Fruit fly (Drosophila melanogaster): ENCODE results near the gene Rok.

The Rok gene

dm6 chrX:16676653-16677052 is 39.4 kb upstream of the Rok start, which contains the start of gene CG13012:
Gene CG13012, minus strand, starts transcription at chrX:16676753.
- TF ChIP-seq N (GFP tag; optimal IDR thresholded peaks at IDR 0.05) (no peak), woc (GFP tag; optimal IDR thresholded peaks at IDR 0.05) (no peak), Hnf4 (GFP tag; optimal IDR thresholded peaks at IDR 0.05) (no peak), GATAd (GFP tag; optimal IDR thresholded peaks at IDR 0.05) (no peak), HLH106 (tag; optimal IDR thresholded peaks at IDR 0.05) (no peak), usp (GFP tag; optimal IDR thresholded peaks at IDR 0.05) (no peak), CG32264 (GFP tag; optimal IDR thresholded peaks at IDR 0.05) (no peak), dsf (GFP tag; optimal IDR thresholded peaks at IDR 0.05; ENCODE audit: borderline replicate concordance) (no peak), Dfd (GFP tag; optimal IDR thresholded peaks at IDR 0.05) (no peak), sv (GFP tag; optimal IDR thresholded peaks at IDR 0.05) (no peak), dmrt93B (GFP tag; optimal IDR thresholded peaks at IDR 0.05) (no peak), Sp1 (GFP tag; optimal IDR thresholded peaks at IDR 0.05) (no peak), psq (GFP tag; optimal IDR thresholded peaks at IDR 0.05) (no peak), pan (optimal IDR thresholded peaks at IDR 0.05) (no peak), jim (GFP tag; optimal IDR thresholded peaks at IDR 0.05) (no peak), tai (GFP tag; optimal IDR thresholded peaks at IDR 0.05) (no peak), Jra (GFP tag; optimal IDR thresholded peaks at IDR 0.05) (no peak), CG9705 (GFP tag; optimal IDR thresholded peaks at IDR 0.05) (no peak), Abd-B (GFP tag; optimal IDR thresholded peaks at IDR 0.05) (no peak)

DNA sequence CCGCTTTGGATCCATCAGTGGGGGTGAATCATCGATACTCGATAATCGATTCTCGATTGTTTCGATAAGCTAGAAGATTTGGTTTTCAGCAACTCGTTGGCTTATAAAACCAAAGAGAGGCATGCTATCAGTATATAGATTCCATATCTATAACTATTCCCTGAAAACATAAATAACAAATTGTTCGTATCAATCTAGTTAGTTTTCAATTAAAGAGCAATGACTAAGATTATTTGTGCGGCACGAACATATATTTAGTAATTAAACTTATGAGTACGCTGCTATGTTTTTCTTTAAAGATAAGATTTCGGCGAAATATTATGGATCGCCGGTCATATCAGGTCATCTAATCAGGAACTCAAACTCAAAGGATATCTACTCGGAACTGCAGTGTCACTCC is 37.3 kb upstream of the Rok start:
- TF ChIP-seq fru (GFP tag; optimal IDR thresholded peaks at IDR 0.05) (no peak), brk (GFP tag; optimal IDR thresholded peaks at IDR 0.05) (no peak), Hr83 (GFP tag; optimal IDR thresholded peaks at IDR 0.05; ENCODE audit: poor library complexity, severe bottlenecking) (no peak), Hnf4 (GFP tag; optimal IDR thresholded peaks at IDR 0.05) (no peak), jim (GFP tag; optimal IDR thresholded peaks at IDR 0.05) (no peak), CG9705 (GFP tag; optimal IDR thresholded peaks at IDR 0.05) (no peak), rgr (GFP tag; optimal IDR thresholded peaks at IDR 0.05) (no peak)

DNA sequence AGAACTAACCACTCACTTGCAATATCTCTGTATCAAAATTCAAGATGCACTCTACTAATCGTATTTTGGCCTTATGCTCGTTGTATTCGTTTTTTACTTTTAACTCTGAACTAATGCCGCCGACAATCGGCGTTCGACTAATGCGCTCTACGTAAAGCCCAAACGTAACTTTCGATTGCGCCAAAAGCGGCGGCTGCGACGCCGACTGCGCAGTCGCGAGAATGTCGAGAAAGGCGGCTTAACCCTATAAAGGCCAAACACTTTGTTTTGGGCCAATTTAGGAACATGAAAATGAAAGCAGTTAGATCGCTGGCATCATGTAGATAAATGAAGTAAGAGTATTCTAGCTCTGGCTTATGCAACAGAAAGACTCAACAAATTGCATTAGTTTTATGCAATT is 35.7 kb upstream of the Rok start:
- TF ChIP-seq rgr (GFP tag; optimal IDR thresholded peaks at IDR 0.05) (no peak), Hnf4 (GFP tag; optimal IDR thresholded peaks at IDR 0.05) (no peak), dl (GFP tag; optimal IDR thresholded peaks at IDR 0.05; ENCODE audit: insufficient read depth in 1 of 2, partially characterized antibody in 2 of 2) (no peak), Rel (GFP tag; optimal IDR thresholded peaks at IDR 0.05) (no peak), Rel (tag; optimal IDR thresholded peaks at IDR 0.05) (no peak), CG32264 (GFP tag; optimal IDR thresholded peaks at IDR 0.05) (no peak), CG9705 (GFP tag; optimal IDR thresholded peaks at IDR 0.05) (no peak), brk (GFP tag; optimal IDR thresholded peaks at IDR 0.05) (no peak), Dif (GFP tag; optimal IDR thresholded peaks at IDR 0.05; ENCODE audit: partially characterized antibody) (no peak), br (GFP tag; optimal IDR thresholded peaks at IDR 0.05) (no peak), dsf (GFP tag; optimal IDR thresholded peaks at IDR 0.05; ENCODE audit: borderline replicate concordance) (no peak), Sp1 (GFP tag; optimal IDR thresholded peaks at IDR 0.05) (no peak), Hr78 (GFP tag; optimal IDR thresholded peaks at IDR 0.05) (no peak), Mio (GFP tag; optimal IDR thresholded peaks at IDR 0.05) (no peak), tai (GFP tag; optimal IDR thresholded peaks at IDR 0.05) (no peak), woc (GFP tag; optimal IDR thresholded peaks at IDR 0.05) (no peak), sv (GFP tag; optimal IDR thresholded peaks at IDR 0.05) (no peak), Dfd (GFP tag; optimal IDR thresholded peaks at IDR 0.05) (no peak), psq (GFP tag; optimal IDR thresholded peaks at IDR 0.05) (no peak), usp (GFP tag; optimal IDR thresholded peaks at IDR 0.05) (no peak), foxo (GFP tag; optimal IDR thresholded peaks at IDR 0.05) (no peak)

DNA sequence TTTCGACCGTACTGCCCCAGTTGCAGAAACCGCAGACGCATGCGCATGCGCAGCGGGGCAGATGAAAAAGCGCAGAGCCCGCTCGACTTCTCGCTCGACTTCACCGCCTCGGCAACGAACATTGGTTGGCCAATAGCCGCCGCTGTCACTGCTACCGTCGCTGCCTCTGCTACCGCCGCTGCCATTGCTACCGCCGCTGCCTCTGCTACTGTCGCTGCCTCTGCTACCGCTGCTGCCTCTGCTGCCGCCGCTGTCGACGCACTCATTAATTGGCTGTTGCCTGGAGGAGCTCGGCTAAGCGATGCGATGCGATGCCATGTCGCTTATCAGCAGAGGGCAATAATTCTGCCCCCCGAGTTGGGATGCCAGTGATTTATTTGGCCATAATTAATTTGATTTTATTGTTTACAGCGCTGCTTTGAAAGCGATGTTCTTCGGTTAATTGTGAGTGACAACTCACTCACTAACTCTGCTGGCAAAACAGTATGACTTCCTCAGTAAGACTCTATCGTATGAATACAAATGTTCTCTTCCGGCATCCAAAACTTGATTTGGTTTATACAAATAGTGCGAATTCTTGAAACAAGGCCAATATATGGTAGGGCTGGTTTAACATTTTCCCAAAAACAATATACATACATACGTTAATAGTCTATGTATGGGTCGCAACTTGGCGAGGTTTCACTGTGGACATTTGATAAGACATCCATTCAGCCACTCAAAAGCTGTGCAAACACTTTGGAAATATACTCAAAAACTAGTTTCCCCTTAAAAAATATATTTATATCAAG is 33.7 kb upstream of the Rok start:
- TF ChIP-seq Rel (GFP tag; optimal IDR thresholded peaks at IDR 0.05), result no peak
- no peak for TF ChIP-seq Rel (tag; optimal IDR thresholded peaks at IDR 0.05)
- TF ChIP-seq fru (GFP tag; optimal IDR thresholded peaks at IDR 0.05), result peak; percentile 14
- TF ChIP-seq OdsH (GFP tag; optimal IDR thresholded peaks at IDR 0.05), result peak; percentile 32
- peak; percentile 30 for TF ChIP-seq rgr (GFP tag; optimal IDR thresholded peaks at IDR 0.05)
- peak; percentile 9 for TF ChIP-seq HLH106 (tag; optimal IDR thresholded peaks at IDR 0.05)
- TF ChIP-seq psq (GFP tag; optimal IDR thresholded peaks at IDR 0.05), result no peak

Measured in whole organism, wandering third instar larva.